Fruit fly (Drosophila melanogaster): Measurements from ENCODE around the gene spn-D.

The spn-D gene

dm6 chr3R:27208724-27209343 lies 43.3 kb downstream of the spn-D start (continued):
- TF ChIP-seq CG15601 (tag; optimal IDR thresholded peaks at IDR 0.05) (peak; percentile 62), Sry-β (GFP tag; optimal IDR thresholded peaks at IDR 0.05) (no peak), sr (GFP tag; IDR thresholded peaks at IDR 0.05) (peak; percentile 52; the same call in 1 of the 3 replicates), CG6654 (GFP tag; optimal IDR thresholded peaks at IDR 0.05) (no peak), ara (GFP tag; IDR thresholded peaks at IDR 0.05) (peak; percentile 69)

dm6 chr3R:27209561-27210275 lies 44.2 kb downstream of the spn-D start:
- TF ChIP-seq esg (GFP tag; conservative IDR thresholded peaks at IDR 0.05): 0 out of 2 replicates have a peak, but pooled peaks have one; percentile 14
- TF ChIP-seq Pdp1 (GFP tag; optimal IDR thresholded peaks at IDR 0.05): no peak
- peak; percentile 25 for TF ChIP-seq Med (GFP tag)
- no peak for TF ChIP-seq ac (GFP tag; optimal IDR thresholded peaks at IDR 0.05)
- 0 out of 2 replicates have a peak, but pooled peaks have one; percentile 27 for TF ChIP-seq HLH3B (GFP tag; IDR thresholded peaks at IDR 0.05)
- no peak for TF ChIP-seq prd (optimal IDR thresholded peaks at IDR 0.05)
- peak; percentile 20; the same call in 1 of the 3 replicates for TF ChIP-seq prd (GFP tag; IDR thresholded peaks at IDR 0.05)
- TF ChIP-seq Drgx (GFP tag; IDR thresholded peaks at IDR 0.05): peak; percentile 12; the same call in 1 of the 2 replicates
- 0 out of 2 replicates have a peak, but pooled peaks have one; percentile 6 for TF ChIP-seq Ptx1 (GFP tag; IDR thresholded peaks at IDR 0.05)
- TF ChIP-seq sens (GFP tag): peak; percentile 27
- no peak for TF ChIP-seq CG2129 (GFP tag; IDR thresholded peaks at IDR 0.05; ENCODE audit: partially characterized antibody)

dm6 chr3R:27212979-27213580 lies 47.6 kb downstream of the spn-D start:
- TF ChIP-seq abd-A (tag; optimal IDR thresholded peaks at IDR 0.05) (peak; percentile 96), dm (GFP tag; optimal IDR thresholded peaks at IDR 0.05) (no peak), CG3726 (GFP tag; IDR thresholded peaks at IDR 0.05) (0 out of 3 replicates have a peak, but pooled peaks have one; percentile 23), vvl (GFP tag; IDR thresholded peaks at IDR 0.05) (peak; percentile 63), gro (GFP tag; optimal IDR thresholded peaks at IDR 0.05) (peak; percentile 28), chinmo (GFP tag; IDR thresholded peaks at IDR 0.05; ENCODE audit: partially characterized antibody) (0 out of 4 replicates have a peak, but pooled peaks have one; percentile 62), Aef1 (GFP tag; IDR thresholded peaks at IDR 0.05) (no peak), HmgZ (tag; optimal IDR thresholded peaks at IDR 0.05) (no peak)

- no peak for TF ChIP-seq CG10543 (GFP tag; optimal IDR thresholded peaks at IDR 0.05)
- TF ChIP-seq crol (GFP tag; IDR thresholded peaks at IDR 0.05): no peak
- no peak for TF ChIP-seq psq (GFP tag; optimal IDR thresholded peaks at IDR 0.05)
- TF ChIP-seq bsh (GFP tag; optimal IDR thresholded peaks at IDR 0.05): no peak
- no peak for TF ChIP-seq Chrac-16 (GFP tag; optimal IDR thresholded peaks at IDR 0.05)
- peak; percentile 3 for TF ChIP-seq D19A (tag; optimal IDR thresholded peaks at IDR 0.05)
- TF ChIP-seq C15 (GFP tag; IDR thresholded peaks at IDR 0.05): no peak
These were observed 49.4 kb downstream of the spn-D start for dm6 chr3R:27214949-27215348.

All from whole organism, embryonic.